Worm (Caenorhabditis elegans): ENCODE measurements around the gene ZK1086.3.

DNA sequence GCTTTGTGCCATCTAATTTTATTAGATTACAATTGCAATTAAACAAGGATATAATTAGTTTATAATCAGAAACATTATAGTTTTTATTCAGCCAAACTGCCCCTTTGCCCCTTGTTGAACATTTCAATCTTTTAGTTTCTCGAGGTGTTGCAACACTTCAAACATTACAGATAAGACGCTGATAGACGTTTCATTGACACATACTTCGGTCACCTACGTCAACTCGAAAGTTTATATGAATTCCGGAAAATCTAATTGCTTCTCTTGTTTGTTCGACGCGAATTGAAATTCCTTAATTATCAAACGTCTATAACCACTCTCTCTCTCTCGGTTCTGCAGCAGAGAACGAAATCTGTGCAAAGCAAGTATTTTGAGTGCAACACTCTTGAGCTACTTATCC, 23.4 kb upstream of the ZK1086.3 start:
- no peak for TF ChIP-seq ZK546.5 (tag; optimal IDR thresholded peaks at IDR 0.05)
- no peak for TF ChIP-seq aly-2 (tag; optimal IDR thresholded peaks at IDR 0.05)
- no peak for TF ChIP-seq ceh-9 (tag; optimal IDR thresholded peaks at IDR 0.05)
- TF ChIP-seq hmg-11 (tag; optimal IDR thresholded peaks at IDR 0.05) = no peak
- no peak for TF ChIP-seq nhr-25 (tag; optimal IDR thresholded peaks at IDR 0.05)
- no peak for TF ChIP-seq lsy-12 (tag; optimal IDR thresholded peaks at IDR 0.05)
- no peak for TF ChIP-seq unc-62 (GFP tag; optimal IDR thresholded peaks at IDR 0.05)
- no peak for TF ChIP-seq nhr-76 (tag; optimal IDR thresholded peaks at IDR 0.05)
- TF ChIP-seq unc-39 (tag; optimal IDR thresholded peaks at IDR 0.05) = no peak
- no peak for TF ChIP-seq zag-1 (tag; optimal IDR thresholded peaks at IDR 0.05)

Data from whole organism, L3 larva.